Worm (Caenorhabditis elegans) whole organism, L3 larva: Measurements from ENCODE around the gene col-133.

ENCODE experiments used
- R02D3.7 ChIP-seq: fragments of 150-350 bp; optimal IDR thresholded peaks from 2 replicates; lab custom pipeline; 2014; ENCODE audit warnings: missing biosample characterization, missing genetic modification characterization
- ZK546.5 ChIP-seq: sonication (generic microtip); optimal IDR thresholded peaks from 2 replicates; lab custom pipeline; 2017; ENCODE audit warnings: missing biosample characterization, missing genetic modification characterization
- ama-1 ChIP-seq: fragments of 150-350 bp; optimal IDR thresholded peaks from 2 replicates; lab custom pipeline; 2018
- ceh-28 ChIP-seq: fragments of 150-350 bp; optimal IDR thresholded peaks from 2 replicates; lab custom pipeline; 2014; ENCODE audit warnings: missing biosample characterization, missing genetic modification reagents, missing genetic modification characterization
- daf-12 ChIP-seq: fragments of 150-350 bp; optimal IDR thresholded peaks from 2 replicates; lab custom pipeline; 2014; ENCODE audit warnings: missing biosample characterization, missing genetic modification reagents, missing genetic modification characterization
- egl-27 ChIP-seq: sonication (generic microtip); optimal IDR thresholded peaks from 4 replicates; lab custom pipeline; 2017; ENCODE audit warnings: missing biosample characterization, missing genetic modification reagents, missing genetic modification characterization
- elt-1 ChIP-seq: fragments of 150-350 bp; optimal IDR thresholded peaks from 2 replicates; lab custom pipeline; 2014; ENCODE audit warnings: missing biosample characterization, missing genetic modification characterization
- elt-2 ChIP-seq: sonication (generic microtip); optimal IDR thresholded peaks from 2 replicates; lab custom pipeline; 2016; ENCODE audit warnings: missing genetic modification reagents, mild to moderate bottlenecking, missing genetic modification characterization, missing compliant biosample characterization
- elt-3 ChIP-seq, 3 experiments: fragments of 150-350 bp in 1 of 3; sonication (generic microtip) in 2 of 3; optimal IDR thresholded peaks; 2 replicates in 2 of 3; 4 replicates in 1 of 3; lab custom pipeline; 2014 to 2017; ENCODE audit warnings: missing biosample characterization in 3 of 3, missing genetic modification characterization in 3 of 3
- eor-1 ChIP-seq, 2 experiments: fragments of 150-350 bp; optimal IDR thresholded peaks; 2 replicates each; lab custom pipeline; 2014 to 2018; ENCODE audit warnings: missing biosample characterization in 2 of 2, missing genetic modification characterization in 2 of 2
- fkh-2 ChIP-seq: fragments of 150-350 bp; optimal IDR thresholded peaks from 2 replicates; lab custom pipeline; 2014; ENCODE audit warnings: missing biosample characterization, missing genetic modification reagents, missing genetic modification characterization
- fos-1 ChIP-seq: fragments of 150-350 bp; optimal IDR thresholded peaks from 2 replicates; lab custom pipeline; 2014; ENCODE audit warnings: missing biosample characterization, missing genetic modification characterization
- jun-1 ChIP-seq: fragments of 150-350 bp; optimal IDR thresholded peaks from 2 replicates; lab custom pipeline; 2014; ENCODE audit warnings: missing biosample characterization, missing genetic modification reagents, missing genetic modification characterization
- lin-15B ChIP-seq: fragments of 150-350 bp; optimal IDR thresholded peaks from 2 replicates; lab custom pipeline; 2014; ENCODE audit warnings: missing biosample characterization, missing genetic modification characterization
- lin-39 ChIP-seq: fragments of 150-350 bp; optimal IDR thresholded peaks from 2 replicates; lab custom pipeline; 2018; ENCODE audit warnings: missing biosample characterization, missing genetic modification reagents, missing genetic modification characterization
- lsy-12 ChIP-seq: sonication (generic microtip); optimal IDR thresholded peaks from 2 replicates; lab custom pipeline; 2016; ENCODE audit warnings: mild to moderate bottlenecking, missing genetic modification characterization, missing compliant biosample characterization
- mdl-1 ChIP-seq: fragments of 150-350 bp; optimal IDR thresholded peaks from 2 replicates; lab custom pipeline; 2014; ENCODE audit warnings: missing biosample characterization, missing genetic modification characterization
- mml-1 ChIP-seq: fragments of 150-350 bp; sonication (generic microtip); optimal IDR thresholded peaks from 3 replicates; lab custom pipeline; 2014; ENCODE audit warnings: missing biosample characterization, missing genetic modification characterization
- nfya-1 ChIP-seq: sonication (generic microtip); optimal IDR thresholded peaks from 2 replicates; lab custom pipeline; 2017; ENCODE audit warnings: missing genetic modification characterization, mild to moderate bottlenecking, missing compliant biosample characterization, antibody characterized with exemption, moderate library complexity; ENCODE audit not compliant: insufficient read depth
- nhr-11 ChIP-seq: fragments of 150-350 bp; optimal IDR thresholded peaks from 2 replicates; lab custom pipeline; 2014; ENCODE audit warnings: missing biosample characterization, missing genetic modification characterization
- nhr-23 ChIP-seq: fragments of 150-350 bp; optimal IDR thresholded peaks from 2 replicates; lab custom pipeline; 2014; ENCODE audit warnings: missing biosample characterization, missing genetic modification reagents, missing genetic modification characterization
- nhr-237 ChIP-seq: fragments of 150-350 bp; optimal IDR thresholded peaks from 2 replicates; lab custom pipeline; 2014; ENCODE audit warnings: missing biosample characterization, missing genetic modification characterization
- nhr-28 ChIP-seq: fragments of 150-350 bp; optimal IDR thresholded peaks from 2 replicates; lab custom pipeline; 2014; ENCODE audit warnings: missing biosample characterization, missing genetic modification characterization
- nhr-76 ChIP-seq: fragments of 150-350 bp; sonication (generic microtip); optimal IDR thresholded peaks from 5 replicates; lab custom pipeline; 2014; ENCODE audit warnings: missing biosample characterization, missing genetic modification characterization
- nhr-77 ChIP-seq: fragments of 150-350 bp; optimal IDR thresholded peaks from 2 replicates; lab custom pipeline; 2014; ENCODE audit warnings: missing biosample characterization, missing genetic modification characterization
- pha-4 ChIP-seq: fragments of 150-350 bp; optimal IDR thresholded peaks from 2 replicates; lab custom pipeline; 2014; ENCODE audit warnings: missing biosample characterization, missing genetic modification reagents, missing genetic modification characterization
- sea-2 ChIP-seq: fragments of 150-350 bp; sonication (generic microtip); optimal IDR thresholded peaks from 4 replicates; lab custom pipeline; 2014; ENCODE audit warnings: missing biosample characterization, missing genetic modification reagents, missing genetic modification characterization
- skn-1 ChIP-seq: fragments of 150-350 bp; optimal IDR thresholded peaks from 2 replicates; lab custom pipeline; 2014; ENCODE audit warnings: missing biosample characterization, missing genetic modification characterization
- snpc-4 ChIP-seq: fragments of 150-350 bp; optimal IDR thresholded peaks from 2 replicates; lab custom pipeline; 2014; ENCODE audit warnings: missing biosample characterization, missing genetic modification characterization
- unc-39 ChIP-seq: sonication (generic microtip); optimal IDR thresholded peaks from 4 replicates; lab custom pipeline; 2017; ENCODE audit warnings: missing biosample characterization, missing genetic modification characterization
- zag-1 ChIP-seq: fragments of 150-350 bp; optimal IDR thresholded peaks from 2 replicates; lab custom pipeline; 2014; ENCODE audit warnings: missing biosample characterization, missing genetic modification characterization
- ztf-11 ChIP-seq: fragments of 150-350 bp; optimal IDR thresholded peaks from 2 replicates; lab custom pipeline; 2014; ENCODE audit warnings: missing biosample characterization, missing genetic modification characterization
- ztf-4 ChIP-seq: fragments of 150-350 bp; optimal IDR thresholded peaks from 2 replicates; lab custom pipeline; 2014; ENCODE audit warnings: missing biosample characterization, missing genetic modification characterization

The col-133 gene

DNA sequence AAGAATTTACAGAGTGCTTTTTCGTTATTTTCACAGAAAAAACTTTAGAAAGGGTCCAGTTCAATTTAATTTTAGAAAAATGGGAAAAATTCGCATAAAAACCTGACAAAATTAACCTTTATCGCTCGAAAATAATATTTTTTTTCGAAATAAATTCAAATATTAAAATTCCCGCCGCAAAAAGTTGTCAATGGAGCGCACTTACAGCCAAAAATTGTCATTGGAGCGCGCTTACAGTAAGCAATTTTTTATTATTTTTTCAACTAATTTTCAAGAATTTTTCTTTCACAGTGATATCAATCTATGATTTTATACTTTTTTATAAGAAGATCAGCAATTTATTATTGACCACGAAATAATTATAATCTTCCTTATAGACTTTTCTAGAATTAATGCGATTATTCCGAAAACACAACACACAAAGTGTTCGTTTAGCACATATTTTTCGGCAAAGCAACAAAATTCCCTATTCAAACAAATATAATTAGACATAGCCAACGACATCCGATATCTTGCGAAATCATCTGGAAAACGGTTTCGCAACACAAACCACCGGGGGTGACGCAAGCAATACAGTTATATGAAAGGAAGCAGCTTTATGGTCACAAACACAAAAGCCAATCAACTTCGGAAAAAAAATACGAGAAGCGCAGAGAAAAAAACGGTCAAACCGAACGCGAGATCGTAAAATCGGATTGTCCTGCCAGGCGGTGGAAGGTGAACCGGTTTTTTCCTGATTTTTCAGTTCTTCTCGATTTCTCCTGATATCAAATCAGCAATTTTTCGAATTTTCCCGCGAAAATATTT lies 28.8 kb downstream of the col-133 start:
- TF ChIP-seq ZK546.5 (tag; lab: Kevin White, UChicago) (no peak), snpc-4 (tag; lab: Kevin White, UChicago) (peak; percentile 39), lin-15B (tag; lab: Kevin White, UChicago) (peak; percentile 37), nhr-23 (tag; lab: Kevin White, UChicago) (no peak)

DNA sequence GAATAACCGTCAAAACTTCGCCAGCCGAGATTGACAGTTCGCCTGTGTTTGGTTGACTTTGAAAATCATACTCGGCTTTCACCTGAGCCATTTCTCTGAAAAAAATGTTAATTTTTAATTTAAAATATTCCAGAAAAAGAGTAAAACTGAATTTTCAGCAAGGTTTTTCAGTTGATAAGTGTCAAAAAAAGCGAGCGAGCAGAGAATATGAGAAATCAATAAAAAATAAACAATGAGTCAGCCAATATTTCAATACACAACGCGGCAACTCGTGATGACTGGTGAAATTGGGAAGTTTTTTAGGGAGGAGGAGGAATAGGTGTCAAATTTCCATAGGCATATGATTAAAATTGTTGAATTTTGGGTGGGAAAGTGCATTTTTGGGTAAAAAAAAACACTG lies 29.4 kb downstream of the col-133 start, which contains the start of gene lst-4:
TSS of gene lst-4 (minus strand) at position 101 of the 400 bp plus-strand sequence.
- TF ChIP-seq elt-2 (tag; lab: Kevin White, UChicago), result no peak
- TF ChIP-seq pha-4 (tag; lab: Kevin White, UChicago), result peak; percentile 33

ce11 chrIV:14066403-14066802 lies 32.8 kb downstream of the col-133 start:
- TF ChIP-seq fos-1 (tag; lab: Kevin White, UChicago), result no peak
- TF ChIP-seq nhr-237, result no peak
- no peak for TF ChIP-seq mdl-1
- no peak for TF ChIP-seq fkh-2
- no peak for TF ChIP-seq nhr-76
- no peak for TF ChIP-seq sea-2 (GFP tag; lab: Kevin White, UChicago)
- TF ChIP-seq unc-39 (tag; lab: Kevin White, UChicago), result no peak
- TF ChIP-seq zag-1 (tag; lab: Kevin White, UChicago), result no peak
- TF ChIP-seq mml-1 (tag; lab: Kevin White, UChicago), result no peak
- TF ChIP-seq jun-1 (tag; lab: Kevin White, UChicago), result no peak
- TF ChIP-seq, all 47 proteins: peak for 0

DNA sequence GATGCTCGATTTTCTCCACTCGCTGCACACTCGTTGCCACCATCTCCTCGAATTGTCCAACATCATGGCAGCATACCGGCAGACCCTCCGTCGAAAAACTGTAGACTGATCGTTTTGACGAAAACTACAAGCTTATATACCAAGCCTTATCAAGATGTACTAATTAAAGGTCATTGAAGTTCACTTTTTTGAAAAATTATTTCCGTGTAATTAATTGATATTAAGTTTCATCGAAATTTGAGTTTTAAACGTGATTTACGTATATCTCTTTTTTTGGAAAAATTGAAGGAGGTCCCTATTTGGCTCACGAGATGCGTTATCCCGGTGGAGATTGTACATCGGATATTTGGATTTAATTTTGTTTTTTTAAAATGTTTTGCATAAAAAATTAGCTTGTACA lies 38.5 kb downstream of the col-133 start, which contains the start of gene Y37A1B.4:
TSS of gene Y37A1B.4 (minus strand) at position 101 of the 400 bp plus-strand sequence.
- no peak for TF ChIP-seq elt-1
- TF ChIP-seq ceh-28, result no peak
- no peak for TF ChIP-seq R02D3.7
- no peak for TF ChIP-seq daf-12
- no peak for TF ChIP-seq nhr-77 (tag; lab: Kevin White, UChicago)
- no peak for TF ChIP-seq lsy-12 (tag; lab: Kevin White, UChicago)
- TF ChIP-seq nhr-28 (tag; lab: Kevin White, UChicago), result no peak
- TF ChIP-seq egl-27 (tag; lab: Kevin White, UChicago), result no peak
- TF ChIP-seq, all 47 proteins: peak for 0

- TF ChIP-seq mdl-1 (no peak), ceh-28 (no peak), elt-2 (tag; lab: Kevin White, UChicago) (no peak), nhr-23 (tag; lab: Kevin White, UChicago) (no peak), ama-1 (no peak), lin-39 (tag; lab: Kevin White, UChicago) (no peak), eor-1 (tag; optimal IDR thresholded peaks at IDR 0.05; lab: Kevin White, UChicago) (no peak), elt-3 (tag; optimal IDR thresholded peaks at IDR 0.05; lab: Kevin White, UChicago) (no peak), pha-4 (tag; lab: Kevin White, UChicago) (no peak), egl-27 (tag; lab: Kevin White, UChicago) (no peak), nhr-11 (tag; lab: Kevin White, UChicago) (no peak), nfya-1 (tag; lab: Kevin White, UChicago) (no peak), skn-1 (tag; lab: Kevin White, UChicago) (no peak), snpc-4 (tag; lab: Kevin White, UChicago) (no peak), fkh-2 (no peak), ztf-4 (tag; lab: Kevin White, UChicago) (no peak), ztf-11 (tag; lab: Kevin White, UChicago) (no peak)
These were observed 48.3 kb downstream of the col-133 start, which contains the start of gene semo-1 for ce11 chrIV:14050900-14051299. Gene semo-1, plus strand, starts transcription at chrIV:14051200.
